Fruit fly (Drosophila melanogaster) whole organism, embryonic: ENCODE data around the gene Dlip2.

Source experiments
- Ada2b ChIP-seq: fragments of 200-800 bp; sonication (Bioruptor generic); IDR thresholded peaks from 2 replicates; pipeline ENCODE4 v1.3.6; 2022; ENCODE audit warnings: missing biosample characterization, missing genetic modification characterization
- Adf1 ChIP-seq: fragments of 200-800 bp; sonication (Bioruptor generic); IDR thresholded peaks from 2 replicates; pipeline ENCODE4 v1.3.6; 2022; ENCODE audit warnings: missing biosample characterization, missing genetic modification characterization
- Bdp1 ChIP-seq: fragments of 200-800 bp; sonication (Bioruptor generic); optimal IDR thresholded peaks from 3 replicates; lab custom pipeline; 2016; ENCODE audit warnings: missing biosample characterization, missing genetic modification characterization
- Blimp-1 ChIP-seq: fragments of 200-800 bp; sonication (Bioruptor generic); optimal IDR thresholded peaks from 3 replicates; lab custom pipeline; 2018; ENCODE audit warnings: missing biosample characterization, missing genetic modification characterization, mild to moderate bottlenecking, moderate library complexity, missing genetic modification reagents
- CG10274 ChIP-seq: fragments of 200-800 bp; sonication (Bioruptor generic); optimal IDR thresholded peaks from 3 replicates; lab custom pipeline; 2017; ENCODE audit warnings: missing biosample characterization, mild to moderate bottlenecking, missing genetic modification characterization
- CG11093 ChIP-seq: fragments of 200-800 bp; sonication (Bioruptor generic); IDR thresholded peaks from 3 replicates; pipeline ENCODE4 v1.3.6; 2022; ENCODE audit warnings: missing biosample characterization, missing genetic modification characterization
- CG13775 ChIP-seq: fragments of 200-800 bp; sonication (Bioruptor generic); optimal IDR thresholded peaks from 3 replicates; lab custom pipeline; 2017; ENCODE audit warnings: missing biosample characterization, mild to moderate bottlenecking, missing genetic modification characterization
- CG13894 ChIP-seq: fragments of 200-800 bp; sonication (Bioruptor generic); optimal IDR thresholded peaks from 3 replicates; lab custom pipeline; 2018; ENCODE audit warnings: missing biosample characterization, mild to moderate bottlenecking, missing genetic modification characterization, moderate library complexity
- CG14014 ChIP-seq: fragments of 200-800 bp; sonication (Bioruptor generic); IDR thresholded peaks from 2 replicates; pipeline ENCODE4 v1.3.6; 2022; ENCODE audit warnings: missing biosample characterization, missing genetic modification characterization
- CG15011 ChIP-seq: fragments of 200-800 bp; sonication (Bioruptor generic); optimal IDR thresholded peaks from 3 replicates; lab custom pipeline; 2018; ENCODE audit warnings: missing biosample characterization, mild to moderate bottlenecking, missing genetic modification characterization
- CG17829 ChIP-seq: fragments of 200-800 bp; optimal IDR thresholded peaks from 2 replicates; lab custom pipeline; 2019; ENCODE audit warnings: missing biosample characterization, mild to moderate bottlenecking, missing genetic modification characterization, moderate library complexity
- CG2116 ChIP-seq: fragments of 200-800 bp; sonication (Bioruptor generic); optimal IDR thresholded peaks from 3 replicates; lab custom pipeline; 2018; ENCODE audit warnings: missing biosample characterization, mild to moderate bottlenecking, missing genetic modification characterization
- CG2120 ChIP-seq: fragments of 200-800 bp; sonication (Bioruptor generic); optimal IDR thresholded peaks from 3 replicates; lab custom pipeline; 2016; ENCODE audit warnings: missing biosample characterization, missing genetic modification characterization
- CG2199 ChIP-seq: fragments of 200-800 bp; sonication (Bioruptor generic); IDR thresholded peaks from 3 replicates; pipeline ENCODE4 v1.3.6; 2022; ENCODE audit warnings: missing biosample characterization, missing genetic modification characterization
- CG2202 ChIP-seq: fragments of 200-800 bp; sonication (Bioruptor generic); optimal IDR thresholded peaks from 2 replicates; lab custom pipeline; 2018; ENCODE audit warnings: missing biosample characterization, mild to moderate bottlenecking, missing genetic modification characterization
- CG4282 ChIP-seq: fragments of 200-800 bp; sonication (Bioruptor generic); optimal IDR thresholded peaks from 2 replicates; lab custom pipeline; 2016; ENCODE audit warnings: missing biosample characterization, missing genetic modification characterization
- CG7839 ChIP-seq: fragments of 200-800 bp; sonication (Bioruptor generic); optimal IDR thresholded peaks from 3 replicates; lab custom pipeline; 2018; ENCODE audit warnings: missing biosample characterization, mild to moderate bottlenecking, missing genetic modification characterization, moderate library complexity
- CG9876 ChIP-seq: fragments of 200-800 bp; sonication (Bioruptor generic); optimal IDR thresholded peaks from 2 replicates; lab custom pipeline; 2016; ENCODE audit warnings: missing biosample characterization, missing genetic modification characterization
- CHES-1-like ChIP-seq: fragments of 200-800 bp; sonication (Bioruptor generic); optimal IDR thresholded peaks from 2 replicates; lab custom pipeline; 2016; ENCODE audit warnings: missing biosample characterization, missing genetic modification characterization
- Dip3 ChIP-seq: fragments of 200-800 bp; sonication (Bioruptor generic); optimal IDR thresholded peaks from 3 replicates; lab custom pipeline; 2016; ENCODE audit warnings: missing biosample characterization, missing genetic modification characterization
- Dp ChIP-seq: fragments of 200-800 bp; sonication (Bioruptor generic); optimal IDR thresholded peaks from 2 replicates; lab custom pipeline; 2018; ENCODE audit warnings: missing biosample characterization, mild to moderate bottlenecking, missing genetic modification characterization, moderate library complexity
- E2f2 ChIP-seq: fragments of 200-800 bp; sonication (Bioruptor generic); IDR thresholded peaks from 2 replicates; pipeline ENCODE4 v1.3.6; 2022; ENCODE audit warnings: missing biosample characterization, missing genetic modification characterization
- ERR ChIP-seq: fragments of 200-800 bp; sonication (Bioruptor generic); optimal IDR thresholded peaks from 2 replicates; lab custom pipeline; 2016; ENCODE audit warnings: missing biosample characterization, missing genetic modification characterization
- Eip74EF ChIP-seq, 2 experiments: fragments of 200-800 bp in 1 of 2; fragments of >200 bp in 1 of 2; sonication (Bioruptor generic) in 1 of 2; optimal IDR thresholded peaks; 2 replicates each; lab custom pipeline; 2017 to 2019; ENCODE audit warnings: missing biosample characterization in 2 of 2, missing genetic modification characterization in 2 of 2, mild to moderate bottlenecking in 1 of 2, moderate library complexity in 1 of 2
- Mes4 ChIP-seq: fragments of 200-800 bp; sonication (Bioruptor generic); optimal IDR thresholded peaks from 2 replicates; lab custom pipeline; 2016; ENCODE audit warnings: missing biosample characterization, missing genetic modification characterization
- Mrtf ChIP-seq: fragments of 200-800 bp; sonication (Bioruptor generic); IDR thresholded peaks from 3 replicates; pipeline ENCODE4 v1.3.6; 2022; ENCODE audit warnings: missing biosample characterization, missing genetic modification characterization
- NC2β ChIP-seq: fragments of 200-800 bp; sonication (Bioruptor generic); optimal IDR thresholded peaks from 2 replicates; lab custom pipeline; 2016; ENCODE audit warnings: missing biosample characterization, missing genetic modification characterization
- NFAT ChIP-seq: fragments of 200-800 bp; sonication (Bioruptor generic); IDR thresholded peaks from 2 replicates; pipeline ENCODE4 v1.3.6; 2022; ENCODE audit warnings: missing biosample characterization, missing genetic modification characterization
- Spps ChIP-seq: fragments of 200-800 bp; sonication (Bioruptor generic); optimal IDR thresholded peaks from 2 replicates; lab custom pipeline; 2018; ENCODE audit warnings: missing biosample characterization, mild to moderate bottlenecking, missing genetic modification characterization
- Trl ChIP-seq, 3 experiments: fragments of >200 bp in 2 of 3; fragments of 200-800 bp in 1 of 3; sonication (Bioruptor generic) in 1 of 3; optimal IDR thresholded peaks; 2 replicates in 1 of 3; 3 replicates in 2 of 3; lab custom pipeline; 2016 to 2017; ENCODE audit warnings: missing biosample characterization in 1 of 3, missing genetic modification characterization in 1 of 3
- cato ChIP-seq: fragments of 200-800 bp; sonication (Bioruptor generic); optimal IDR thresholded peaks from 2 replicates; lab custom pipeline; 2016; ENCODE audit warnings: missing biosample characterization, missing genetic modification characterization, borderline replicate concordance
- chinmo ChIP-seq: fragments of 200-800 bp; sonication (Bioruptor generic); IDR thresholded peaks from 4 replicates; pipeline ENCODE4 v1.3.6; 2022; ENCODE audit warnings: missing biosample characterization, missing genetic modification characterization; ENCODE audit not compliant: partially characterized antibody
- chm ChIP-seq: fragments of 200-800 bp; sonication (Bioruptor generic); IDR thresholded peaks from 2 replicates; pipeline ENCODE4 v1.3.6; 2022; ENCODE audit warnings: missing biosample characterization, missing genetic modification characterization
- croc ChIP-seq: fragments of 200-800 bp; sonication (Bioruptor generic); conservative IDR thresholded peaks from 3 replicates; pipeline ENCODE4 v1.3.6; 2022; ENCODE audit warnings: missing biosample characterization, missing genetic modification characterization
- crp ChIP-seq, 2 experiments: fragments of 200-800 bp; sonication (Bioruptor generic); optimal IDR thresholded peaks; 2 replicates in 1 of 2; 3 replicates in 1 of 2; lab custom pipeline; 2017; ENCODE audit warnings: missing biosample characterization in 2 of 2, missing genetic modification characterization in 2 of 2, mild to moderate bottlenecking in 1 of 2, moderate library complexity in 1 of 2
- gce ChIP-seq: fragments of 200-800 bp; sonication (Bioruptor generic); IDR thresholded peaks from 3 replicates; pipeline ENCODE4 v1.3.6; 2022; ENCODE audit warnings: missing biosample characterization, missing genetic modification characterization
- gcm ChIP-seq: fragments of 200-800 bp; sonication (Bioruptor generic); optimal IDR thresholded peaks from 2 replicates; lab custom pipeline; 2019; ENCODE audit warnings: missing biosample characterization, mild to moderate bottlenecking, missing genetic modification characterization, moderate library complexity
- kay ChIP-seq: fragments of 200-800 bp; sonication (Bioruptor generic); optimal IDR thresholded peaks from 2 replicates; lab custom pipeline; 2016; ENCODE audit warnings: missing biosample characterization, missing genetic modification characterization
- kni ChIP-seq: fragments of 200-800 bp; sonication (Bioruptor generic); optimal IDR thresholded peaks from 3 replicates; lab custom pipeline; 2017; ENCODE audit warnings: mild to moderate bottlenecking, missing biosample characterization, missing genetic modification reagents, missing genetic modification characterization
- lbe ChIP-seq: fragments of 200-800 bp; sonication (Bioruptor generic); optimal IDR thresholded peaks from 2 replicates; lab custom pipeline; 2016; ENCODE audit warnings: missing biosample characterization, mild to moderate bottlenecking, missing genetic modification characterization
- lilli ChIP-seq: fragments of 200-800 bp; sonication (Bioruptor generic); optimal IDR thresholded peaks from 3 replicates; lab custom pipeline; 2016; ENCODE audit warnings: missing biosample characterization, missing genetic modification characterization
- mirr ChIP-seq: fragments of 200-800 bp; sonication (Bioruptor generic); optimal IDR thresholded peaks from 3 replicates; lab custom pipeline; 2018; ENCODE audit warnings: missing biosample characterization, mild to moderate bottlenecking, missing genetic modification characterization
- nerfin-1 ChIP-seq: fragments of 200-800 bp; sonication (Bioruptor generic); optimal IDR thresholded peaks from 3 replicates; lab custom pipeline; 2019; ENCODE audit warnings: missing biosample characterization, mild to moderate bottlenecking, missing genetic modification characterization, moderate library complexity
- shn ChIP-seq: fragments of 200-800 bp; sonication (Bioruptor generic); optimal IDR thresholded peaks from 3 replicates; lab custom pipeline; 2016; ENCODE audit warnings: missing biosample characterization, missing genetic modification characterization
- sna ChIP-seq: fragments of 200-800 bp; sonication (Bioruptor generic); IDR thresholded peaks from 2 replicates; pipeline ENCODE4 v1.3.6; 2022; ENCODE audit warnings: missing biosample characterization, missing genetic modification characterization; ENCODE audit not compliant: partially characterized antibody
- tna ChIP-seq: fragments of 200-800 bp; sonication (Bioruptor generic); IDR thresholded peaks from 2 replicates; pipeline ENCODE4 v1.3.6; 2022; ENCODE audit warnings: missing biosample characterization, missing genetic modification characterization; ENCODE audit not compliant: partially characterized antibody
- unpg ChIP-seq: fragments of 200-800 bp; sonication (Bioruptor generic); optimal IDR thresholded peaks from 3 replicates; lab custom pipeline; 2018; ENCODE audit warnings: missing biosample characterization, mild to moderate bottlenecking, missing genetic modification characterization, moderate library complexity

Dlip2 gene

dm6 chr3R:4658991-4659933 lies 13.8 kb upstream of the Dlip2 start, which contains the start of gene smash (continued):
- TF ChIP-seq CG14014 (peak; percentile 27; the same call in 1 of the 2 replicates), CG9876 (GFP tag; lab: Kevin White, UChicago) (no peak), lbe (peak; percentile 28), CG10274 (peak; percentile 6), CG4282 (peak; percentile 10), NC2β (peak; percentile 30), Trl (optimal IDR thresholded peaks at IDR 0.05; lab: Kevin White, UChicago) (no peak), Trl (GFP tag; optimal IDR thresholded peaks at IDR 0.05; lab: Kevin White, UChicago) (no peak), gcm (GFP tag; lab: Kevin White, UChicago) (no peak), cato (GFP tag; lab: Kevin White, UChicago) (no peak), Spps (no peak), Dip3 (GFP tag; lab: Kevin White, UChicago) (no peak), Ada2b (GFP tag; lab: Robert Waterston, UW) (0 out of 2 replicates have a peak, but pooled peaks have one; percentile 8), CHES-1-like (GFP tag; lab: Kevin White, UChicago) (peak; percentile 62), CG17829 (tag; lab: Kevin White, UChicago) (peak; percentile 46), Bdp1 (GFP tag; lab: Kevin White, UChicago) (peak; percentile 6), mirr (peak; percentile 17), unpg (peak; percentile 20), CG2199 (GFP tag; lab: Robert Waterston, UW) (peak; percentile 80), lilli (GFP tag; lab: Kevin White, UChicago) (peak; percentile 48), kni (GFP tag; lab: Kevin White, UChicago) (no peak), CG15011 (GFP tag; lab: Kevin White, UChicago) (peak; percentile 10), CG13894 (tag; lab: Kevin White, UChicago) (peak; percentile 69), E2f2 (GFP tag; lab: Robert Waterston, UW) (peak; percentile 47), gce (GFP tag; lab: Robert Waterston, UW) (peak; percentile 74; the same call in 2 of the 3 replicates), croc (GFP tag; lab: Robert Waterston, UW) (no peak), Mes4 (GFP tag; lab: Kevin White, UChicago) (no peak), kay (GFP tag; lab: Kevin White, UChicago) (no peak), chm (GFP tag; lab: Robert Waterston, UW) (peak; percentile 87), ERR (GFP tag; lab: Kevin White, UChicago) (peak; percentile 32), CG2202 (no peak), NFAT (GFP tag; lab: Robert Waterston, UW) (peak; percentile 76), CG11093 (GFP tag; lab: Robert Waterston, UW) (no peak), CG7839 (tag; lab: Kevin White, UChicago) (peak; percentile 12), crp (GFP tag; optimal IDR thresholded peaks at IDR 0.05; lab: Kevin White, UChicago) (no peak), Adf1 (GFP tag; lab: Robert Waterston, UW) (peak; percentile 51; the same call in 1 of the 2 replicates), Mrtf (peak; percentile 13; the same call in 1 of the 3 replicates), CG2120 (GFP tag; lab: Kevin White, UChicago) (no peak), CG2116 (GFP tag; lab: Kevin White, UChicago) (peak; percentile 49), Eip74EF (GFP tag; optimal IDR thresholded peaks at IDR 0.05; lab: Kevin White, UChicago) (no peak), CG13775 (no peak), shn (GFP tag; lab: Kevin White, UChicago) (no peak), Blimp-1 (GFP tag; lab: Kevin White, UChicago) (no peak), tna (GFP tag; lab: Robert Waterston, UW) (peak; percentile 66; the same call in 1 of the 2 replicates), chinmo (GFP tag; lab: Robert Waterston, UW) (no peak), sna (GFP tag; lab: Robert Waterston, UW) (peak; percentile 31; the same call in 1 of the 2 replicates), Dp (GFP tag; lab: Kevin White, UChicago) (peak; percentile 47), nerfin-1 (tag; lab: Kevin White, UChicago) (peak; percentile 97)
